Worm (Caenorhabditis elegans) whole organism, midembryonic: Measurements from ENCODE around the gene ZC239.13.
A peak's percentile ranks its signal among the peaks of the same experiment; 100 is the strongest.

Experiments
- T22C8.4 ChIP-seq: fragments of 200-800 bp; sonication (Bioruptor generic); IDR thresholded peaks from 2 replicates; pipeline ENCODE4 v1.3.6; 2022; ENCODE audit warnings: missing genetic modification characterization, missing compliant biosample characterization
- cog-1 ChIP-seq: sonication (generic microtip); optimal IDR thresholded peaks from 2 replicates; lab custom pipeline; 2016; ENCODE audit warnings: missing genetic modification characterization, missing compliant biosample characterization
- flt-1 ChIP-seq: fragments of 200-800 bp; sonication (Bioruptor generic); IDR thresholded peaks from 2 replicates; pipeline ENCODE4 v1.3.6; 2022; ENCODE audit warnings: missing genetic modification characterization, missing compliant biosample characterization
- klf-2 ChIP-seq: fragments of 200-800 bp; sonication (Bioruptor generic); conservative IDR thresholded peaks from 2 replicates; pipeline ENCODE4 v1.3.6; 2022; ENCODE audit warnings: missing genetic modification reagents, missing genetic modification characterization, missing compliant biosample characterization
- med-1 ChIP-seq: sonication (generic microtip); optimal IDR thresholded peaks from 2 replicates; lab custom pipeline; 2017; ENCODE audit warnings: missing genetic modification characterization, mild to moderate bottlenecking, missing compliant biosample characterization, antibody characterized with exemption, missing genetic modification reagents; ENCODE audit not compliant: insufficient read depth
- ref-1 ChIP-seq: fragments of 200-800 bp; sonication (Bioruptor generic); conservative IDR thresholded peaks from 2 replicates; pipeline ENCODE4 v1.3.6; 2022; ENCODE audit warnings: missing genetic modification reagents, missing genetic modification characterization, missing compliant biosample characterization
- tab-1 ChIP-seq: fragments of 200-800 bp; sonication (Bioruptor generic); IDR thresholded peaks from 2 replicates; pipeline ENCODE4 v1.3.6; 2022; ENCODE audit warnings: missing genetic modification characterization, missing compliant biosample characterization
- ztf-23 ChIP-seq: fragments of 200-800 bp; sonication (Bioruptor generic); IDR thresholded peaks from 2 replicates; pipeline ENCODE4 v1.3.6; 2022; ENCODE audit warnings: missing genetic modification reagents, missing genetic modification characterization, missing compliant biosample characterization
- ztf-29 ChIP-seq: fragments of 200-800 bp; sonication (Bioruptor generic); IDR thresholded peaks from 2 replicates; pipeline ENCODE4 v1.3.6; 2022; ENCODE audit warnings: missing genetic modification reagents, missing genetic modification characterization, missing compliant biosample characterization

ZC239.13 gene

DNA sequence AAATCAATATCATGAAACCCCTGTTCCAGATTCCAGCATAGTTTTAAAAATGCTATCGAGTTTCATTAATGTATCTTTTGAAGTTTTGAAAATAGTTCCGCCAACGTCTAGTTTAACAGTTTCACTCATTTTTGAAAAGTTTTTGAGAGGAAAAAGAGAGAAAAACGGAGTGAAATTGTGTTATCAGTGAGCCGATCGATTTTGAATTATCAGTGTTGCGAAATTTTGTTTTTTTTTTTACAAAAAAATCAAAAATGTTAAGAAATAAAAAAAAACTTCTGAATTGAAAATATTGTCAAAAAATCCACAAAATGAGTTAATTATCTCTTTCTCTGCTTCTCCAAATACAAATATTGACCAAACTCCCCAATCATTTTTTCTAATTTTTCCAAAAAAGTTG lies at the start of gene ZC239.13:
Gene ZC239.13 (minus strand): TSS at position 154 of the 400 bp plus-strand sequence.
- TF ChIP-seq tab-1 (GFP tag; lab: Robert Waterston, UW), result no peak
- no peak for TF ChIP-seq ref-1 (GFP tag; lab: Robert Waterston, UW)
- TF ChIP-seq klf-2 (GFP tag; lab: Robert Waterston, UW), result no peak
- TF ChIP-seq ztf-23 (GFP tag; lab: Robert Waterston, UW), result no peak
- no peak for TF ChIP-seq med-1 (GFP tag; lab: Kevin White, UChicago)
- no peak for TF ChIP-seq T22C8.4 (GFP tag; lab: Robert Waterston, UW)
- no peak for TF ChIP-seq ztf-29 (GFP tag; lab: Robert Waterston, UW)
- no peak for TF ChIP-seq flt-1 (GFP tag; lab: Robert Waterston, UW)
- TF ChIP-seq cog-1 (tag; lab: Kevin White, UChicago), result no peak

DNA sequence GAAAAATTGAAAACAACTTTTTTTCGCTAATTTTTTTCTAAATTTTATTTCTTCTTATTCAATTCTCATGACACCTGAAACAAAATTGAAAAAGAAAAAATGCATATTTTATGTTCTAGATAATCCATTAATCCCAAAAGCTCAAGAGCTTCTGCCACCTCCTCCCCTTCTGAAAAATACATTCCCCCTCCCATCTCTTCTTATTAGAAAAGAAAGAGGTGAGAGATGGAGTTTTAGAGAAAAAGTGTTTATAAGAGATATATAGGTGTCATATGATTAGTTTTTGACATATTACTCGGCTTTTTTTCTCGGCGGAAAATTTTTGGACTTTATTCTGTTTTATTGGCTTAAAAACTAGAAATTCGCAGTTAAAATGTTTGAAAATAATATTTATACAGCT lies 48.0 kb upstream of the ZC239.13 start:
- no peak for TF ChIP-seq flt-1 (GFP tag; lab: Robert Waterston, UW)
- no peak for TF ChIP-seq T22C8.4 (GFP tag; lab: Robert Waterston, UW)
- no peak for TF ChIP-seq ztf-29 (GFP tag; lab: Robert Waterston, UW)
- TF ChIP-seq ref-1 (GFP tag; lab: Robert Waterston, UW), result no peak
- TF ChIP-seq cog-1 (tag; lab: Kevin White, UChicago), result no peak
- TF ChIP-seq ztf-23 (GFP tag; lab: Robert Waterston, UW), result no peak
- TF ChIP-seq klf-2 (GFP tag; lab: Robert Waterston, UW), result no peak
- no peak for TF ChIP-seq med-1 (GFP tag; lab: Kevin White, UChicago)
- no peak for TF ChIP-seq tab-1 (GFP tag; lab: Robert Waterston, UW)

DNA sequence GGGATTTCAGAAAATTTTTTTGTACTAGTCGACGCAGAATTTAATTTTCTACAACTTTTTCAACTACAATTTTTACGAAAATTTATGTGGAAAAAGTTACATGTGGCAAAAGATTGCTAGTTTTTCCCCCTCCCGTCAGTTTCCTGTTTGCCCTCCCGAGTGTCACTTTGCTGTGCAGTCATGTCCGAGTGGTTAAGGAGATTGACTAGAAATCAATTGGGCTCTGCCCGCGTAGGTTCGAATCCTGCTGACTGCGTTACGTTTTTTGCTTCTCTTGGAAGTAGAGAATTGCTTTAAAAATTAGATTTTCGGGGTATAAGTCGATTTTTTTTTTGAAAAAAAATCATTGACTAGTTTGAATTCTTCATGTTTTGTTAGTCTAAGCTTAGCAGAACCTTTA lies 45.2 kb upstream of the ZC239.13 start:
- no peak for TF ChIP-seq cog-1 (tag; lab: Kevin White, UChicago)
- TF ChIP-seq med-1 (GFP tag; lab: Kevin White, UChicago), result no peak
- TF ChIP-seq ztf-29 (GFP tag; lab: Robert Waterston, UW), result no peak
- 0 out of 2 replicates have a peak, but pooled peaks have one; percentile 34 for TF ChIP-seq ref-1 (GFP tag; lab: Robert Waterston, UW)
- TF ChIP-seq tab-1 (GFP tag; lab: Robert Waterston, UW), result peak; percentile 68
- TF ChIP-seq klf-2 (GFP tag; lab: Robert Waterston, UW), result 0 out of 2 replicates have a peak, but pooled peaks have one; percentile 6
- no peak for TF ChIP-seq ztf-23 (GFP tag; lab: Robert Waterston, UW)
- peak; percentile 69 for TF ChIP-seq flt-1 (GFP tag; lab: Robert Waterston, UW)
- TF ChIP-seq T22C8.4 (GFP tag; lab: Robert Waterston, UW), result peak; percentile 41

DNA sequence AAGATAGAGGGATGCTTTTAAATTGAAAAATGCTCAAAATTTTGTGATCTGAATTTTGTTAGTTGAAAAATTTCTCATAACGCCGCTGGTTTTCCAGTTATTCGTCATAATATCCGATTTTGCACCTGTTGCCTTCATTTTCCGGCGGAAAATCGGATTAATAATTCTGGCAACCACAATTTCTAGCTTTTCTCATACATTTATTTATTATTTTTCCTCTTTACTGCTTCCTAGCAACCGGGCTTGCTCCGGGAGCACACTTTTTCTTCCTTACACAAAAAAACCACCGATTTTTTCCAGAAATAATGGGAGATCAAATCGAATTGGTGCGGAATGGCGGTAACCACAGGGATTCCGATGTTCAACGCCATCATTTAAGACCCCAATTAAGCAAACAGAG lies 44.7 kb upstream of the ZC239.13 start, which contains the start of gene F02E11.7:
Gene F02E11.7 (plus strand): TSS at position 301 of the 400 bp plus-strand sequence.
- no peak for TF ChIP-seq ztf-23 (GFP tag; lab: Robert Waterston, UW)
- TF ChIP-seq T22C8.4 (GFP tag; lab: Robert Waterston, UW), result no peak
- no peak for TF ChIP-seq klf-2 (GFP tag; lab: Robert Waterston, UW)
- no peak for TF ChIP-seq ref-1 (GFP tag; lab: Robert Waterston, UW)
- no peak for TF ChIP-seq ztf-29 (GFP tag; lab: Robert Waterston, UW)
- no peak for TF ChIP-seq flt-1 (GFP tag; lab: Robert Waterston, UW)
- TF ChIP-seq cog-1 (tag; lab: Kevin White, UChicago), result no peak
- no peak for TF ChIP-seq med-1 (GFP tag; lab: Kevin White, UChicago)
- no peak for TF ChIP-seq tab-1 (GFP tag; lab: Robert Waterston, UW)

DNA sequence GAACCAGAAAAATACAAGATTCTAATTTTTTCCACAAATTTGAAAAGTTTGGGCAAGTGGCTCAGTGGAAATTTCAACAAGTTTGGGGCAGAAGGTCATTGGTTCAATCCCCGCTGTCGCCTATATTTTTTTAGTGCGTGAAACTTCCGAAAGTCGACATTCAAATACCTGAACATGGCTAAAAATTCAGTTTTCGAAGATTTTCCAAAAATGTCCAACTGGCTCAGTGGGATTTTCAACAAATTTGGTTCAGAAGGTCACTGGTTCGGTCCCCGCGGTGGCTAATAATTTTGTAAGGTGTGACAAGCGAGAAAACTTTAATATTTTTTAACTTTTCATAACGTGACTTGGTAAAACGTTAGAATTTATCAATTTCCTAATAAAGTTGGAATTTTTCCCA lies 42.1 kb upstream of the ZC239.13 start:
- no peak for TF ChIP-seq ref-1 (GFP tag; lab: Robert Waterston, UW)
- no peak for TF ChIP-seq med-1 (GFP tag; lab: Kevin White, UChicago)
- no peak for TF ChIP-seq flt-1 (GFP tag; lab: Robert Waterston, UW)
- no peak for TF ChIP-seq ztf-23 (GFP tag; lab: Robert Waterston, UW)
- no peak for TF ChIP-seq T22C8.4 (GFP tag; lab: Robert Waterston, UW)
- no peak for TF ChIP-seq cog-1 (tag; lab: Kevin White, UChicago)

DNA sequence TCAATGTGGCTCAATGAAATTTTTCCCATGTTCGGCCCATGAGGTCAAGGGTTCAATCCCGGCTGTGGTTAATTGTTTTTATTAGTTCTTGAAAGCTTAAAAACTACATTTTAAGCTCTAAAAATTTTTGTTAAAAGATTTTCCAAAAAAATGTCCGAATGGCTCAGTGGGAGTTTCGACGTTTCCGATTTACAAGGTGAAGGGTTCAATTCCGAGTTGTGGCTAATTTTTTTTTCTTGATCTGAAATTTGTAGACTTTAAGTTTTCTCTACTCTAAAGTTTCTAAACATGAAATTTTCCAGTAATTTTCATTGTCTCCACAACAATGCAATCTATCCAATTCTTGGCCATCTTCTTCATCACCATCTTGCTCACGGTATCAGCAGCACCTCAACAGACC lies 39.9 kb upstream of the ZC239.13 start, which contains the start of gene F02E11.2:
Gene F02E11.2 (plus strand): TSS at position 301 of the 400 bp plus-strand sequence.
- TF ChIP-seq T22C8.4 (GFP tag; lab: Robert Waterston, UW) (no peak), med-1 (GFP tag; lab: Kevin White, UChicago) (no peak), ref-1 (GFP tag; lab: Robert Waterston, UW) (no peak), ztf-29 (GFP tag; lab: Robert Waterston, UW) (no peak), klf-2 (GFP tag; lab: Robert Waterston, UW) (no peak), tab-1 (GFP tag; lab: Robert Waterston, UW) (no peak), flt-1 (GFP tag; lab: Robert Waterston, UW) (no peak), cog-1 (tag; lab: Kevin White, UChicago) (no peak), ztf-23 (GFP tag; lab: Robert Waterston, UW) (no peak)

DNA sequence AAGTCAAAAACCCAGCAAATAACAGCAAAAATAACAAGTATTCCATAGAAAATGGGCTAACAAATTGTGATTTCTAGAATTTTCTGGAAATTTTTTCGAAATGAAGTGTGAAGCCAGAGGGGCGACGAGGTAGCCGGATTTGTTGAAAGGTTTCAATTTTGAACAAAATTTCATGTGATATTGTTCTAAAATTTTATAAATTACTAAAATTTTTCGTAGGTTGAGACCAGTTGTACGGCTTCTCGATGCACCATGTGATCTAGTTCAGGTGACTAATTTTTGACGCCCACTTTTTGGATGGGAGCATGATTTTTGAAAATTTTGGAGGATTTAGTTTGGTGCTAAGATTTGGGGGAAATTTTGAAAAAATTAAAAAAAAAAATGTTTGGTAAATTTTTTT lies 36.6 kb upstream of the ZC239.13 start, which contains the start of gene gcy-19:
Gene gcy-19 (minus strand): TSS at position 101 of the 400 bp plus-strand sequence.
- TF ChIP-seq ref-1 (GFP tag; lab: Robert Waterston, UW) (no peak), T22C8.4 (GFP tag; lab: Robert Waterston, UW) (no peak), med-1 (GFP tag; lab: Kevin White, UChicago) (no peak), klf-2 (GFP tag; lab: Robert Waterston, UW) (no peak), flt-1 (GFP tag; lab: Robert Waterston, UW) (no peak), cog-1 (tag; lab: Kevin White, UChicago) (no peak), ztf-29 (GFP tag; lab: Robert Waterston, UW) (no peak), tab-1 (GFP tag; lab: Robert Waterston, UW) (no peak), ztf-23 (GFP tag; lab: Robert Waterston, UW) (no peak)

DNA sequence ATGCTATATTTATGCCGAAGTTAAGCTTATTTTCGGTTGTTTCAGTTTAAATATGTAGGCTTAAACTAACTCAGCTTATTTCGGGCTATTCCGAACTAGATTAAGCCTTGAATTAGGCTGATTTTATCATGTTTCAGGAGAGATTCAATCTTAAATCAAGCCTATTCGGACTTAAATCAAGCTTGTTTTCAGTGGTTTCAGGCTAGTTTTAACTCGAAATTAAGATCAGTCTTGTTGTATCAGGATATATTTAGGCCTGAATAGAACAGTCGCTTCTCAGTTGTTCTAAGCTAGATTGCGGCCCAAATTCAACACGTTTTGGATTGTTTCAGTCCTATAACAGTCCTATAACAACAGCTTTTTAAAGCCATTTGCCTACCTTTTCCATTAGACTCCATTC lies 29.1 kb upstream of the ZC239.13 start:
- no peak for TF ChIP-seq tab-1 (GFP tag; lab: Robert Waterston, UW)
- no peak for TF ChIP-seq T22C8.4 (GFP tag; lab: Robert Waterston, UW)
- no peak for TF ChIP-seq med-1 (GFP tag; lab: Kevin White, UChicago)
- no peak for TF ChIP-seq cog-1 (tag; lab: Kevin White, UChicago)

DNA sequence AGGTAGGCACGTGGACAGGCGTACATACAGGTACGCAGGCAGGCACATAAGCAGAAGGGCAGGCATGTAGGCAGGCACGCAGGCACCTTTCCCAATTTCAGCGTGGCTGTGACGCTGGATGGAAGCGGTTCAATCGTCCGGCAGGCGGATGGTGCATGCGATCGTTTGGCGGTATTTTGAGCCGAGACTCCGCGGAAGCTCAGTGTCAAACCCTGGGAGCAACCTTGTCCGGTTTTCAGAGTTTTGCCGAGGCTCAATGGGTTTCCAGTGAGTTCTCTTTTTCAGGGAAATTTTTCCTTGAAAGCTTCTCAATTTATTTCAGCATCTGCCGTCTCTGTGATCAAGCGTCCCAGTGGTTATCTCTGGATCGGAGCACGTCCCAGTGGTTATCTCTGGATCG lies 27.6 kb upstream of the ZC239.13 start:
- no peak for TF ChIP-seq tab-1 (GFP tag; lab: Robert Waterston, UW)
- TF ChIP-seq ztf-29 (GFP tag; lab: Robert Waterston, UW), result no peak
- no peak for TF ChIP-seq klf-2 (GFP tag; lab: Robert Waterston, UW)
- no peak for TF ChIP-seq ztf-23 (GFP tag; lab: Robert Waterston, UW)
- no peak for TF ChIP-seq ref-1 (GFP tag; lab: Robert Waterston, UW)
- no peak for TF ChIP-seq T22C8.4 (GFP tag; lab: Robert Waterston, UW)
- no peak for TF ChIP-seq cog-1 (tag; lab: Kevin White, UChicago)
- TF ChIP-seq med-1 (GFP tag; lab: Kevin White, UChicago), result no peak
- no peak for TF ChIP-seq flt-1 (GFP tag; lab: Robert Waterston, UW)
